Worm (Caenorhabditis elegans): ENCODE data around the gene myo-6.
A peak's percentile ranks its signal among the peaks of the same experiment; 100 is the strongest.
"Not testable (repeated sequence)": the region's sequence is repeated elsewhere in the genome, so short reads cannot be mapped to it uniquely, and the experiment has no call there.

The myo-6 gene

DNA sequence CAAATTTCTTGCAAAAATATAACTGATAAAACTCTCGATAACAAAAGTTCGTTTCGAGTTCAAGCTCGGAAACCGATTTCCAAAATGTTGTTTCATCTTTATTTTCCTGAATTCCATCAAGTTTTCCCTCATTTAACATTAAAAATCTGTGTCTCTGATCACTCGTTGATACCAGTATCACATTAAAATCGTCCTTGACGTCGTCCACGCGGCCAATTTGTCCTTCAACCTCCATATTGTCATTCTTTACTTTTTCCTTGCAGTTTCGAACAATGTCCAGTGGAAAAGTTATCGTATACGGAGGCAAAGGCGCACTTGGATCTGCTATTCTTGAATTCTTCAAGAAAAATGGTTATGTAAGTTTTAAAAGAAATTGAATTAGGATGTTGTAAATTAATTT, 16.0 kb upstream of the myo-6 start, which contains the start of gene qdpr-1:
Gene qdpr-1 (plus strand): TSS at position 264 of the 400 bp plus-strand sequence.
- TF ChIP-seq W03F9.2 (tag; optimal IDR thresholded peaks at IDR 0.05) (no peak), dao-5 (tag; optimal IDR thresholded peaks at IDR 0.05) (no peak), him-1 (tag; optimal IDR thresholded peaks at IDR 0.05) (no peak)

DNA sequence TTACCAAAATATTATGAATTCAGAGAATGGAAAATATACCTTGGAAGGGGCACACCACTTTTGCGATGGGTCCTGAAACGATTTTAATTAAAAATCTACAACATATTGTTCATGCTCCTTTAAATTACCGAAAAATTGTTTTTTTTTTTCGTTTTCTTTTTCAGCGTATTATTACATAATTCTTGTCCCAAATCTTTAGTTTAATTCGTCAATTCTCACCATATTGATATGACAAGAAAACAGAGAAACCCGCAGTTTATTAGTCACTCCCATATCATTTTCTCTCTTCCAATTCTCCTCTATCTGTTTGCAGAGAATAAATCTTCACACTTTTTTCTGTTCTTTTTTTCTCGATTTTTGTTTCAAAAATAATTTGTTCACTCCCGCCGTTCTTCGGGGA, 14.3 kb upstream of the myo-6 start, which contains the start of gene F11F1.1:
Gene F11F1.1 (plus strand): TSS at position 301 of the 400 bp plus-strand sequence.
- TF ChIP-seq him-1 (tag; optimal IDR thresholded peaks at IDR 0.05) (no peak), dao-5 (tag; optimal IDR thresholded peaks at IDR 0.05) (no peak), W03F9.2 (tag; optimal IDR thresholded peaks at IDR 0.05) (no peak)

DNA sequence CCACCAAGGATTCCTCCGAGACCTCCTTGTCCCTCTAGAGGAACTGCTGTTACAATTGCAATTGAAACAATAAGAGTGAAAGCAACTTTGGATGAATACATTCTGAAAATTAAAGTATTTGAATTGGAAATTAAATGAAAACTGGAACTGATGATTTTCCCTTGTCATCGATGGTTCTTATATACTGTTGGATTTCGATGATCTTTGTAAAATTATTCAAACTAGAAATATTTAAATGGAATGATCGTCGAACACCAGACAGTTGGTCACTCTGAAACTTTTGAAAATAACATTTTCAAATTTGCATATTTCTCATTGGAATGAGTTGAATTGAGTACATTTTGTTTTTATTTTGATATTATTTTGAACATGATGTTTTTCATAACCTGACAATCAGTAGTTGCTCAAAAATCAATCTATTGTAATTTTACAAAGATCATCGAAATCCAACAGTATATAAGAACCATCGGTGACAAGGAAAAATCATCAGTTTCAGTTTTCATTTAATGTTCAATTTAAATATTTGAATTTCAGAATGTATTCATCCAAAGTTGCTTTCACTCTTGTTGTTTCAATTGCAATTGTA, 7.8 kb upstream of the myo-6 start, which contains the start of the genes srlf-9 and srlf-10:
Gene srlf-9 (minus strand): TSS at position 101 of the 586 bp plus-strand sequence.
Gene srlf-10 (plus strand): TSS at position 536 of the 586 bp plus-strand sequence.
- not testable (repeated sequence) for TF ChIP-seq dao-5, him-1, W03F9.2 (tag; optimal IDR thresholded peaks at IDR 0.05)

DNA sequence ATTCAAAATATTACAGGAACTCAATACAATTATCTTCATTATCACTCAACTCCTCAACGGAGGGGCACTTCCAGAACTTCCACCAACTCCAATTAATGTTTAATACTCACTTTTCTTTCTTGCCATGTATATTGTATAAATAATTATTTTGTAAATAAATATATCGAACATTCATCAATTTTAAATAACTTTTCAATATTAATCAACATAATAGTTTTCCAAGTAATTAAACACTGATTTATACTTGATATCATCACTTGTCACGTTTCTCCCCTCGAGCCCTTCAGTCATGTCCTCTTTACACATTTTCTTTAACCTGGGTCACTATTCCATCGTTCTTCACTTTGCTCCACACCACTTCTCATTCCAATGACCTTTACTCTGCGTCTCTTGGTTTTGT, 6.7 kb upstream of the myo-6 start, which contains the start of gene mig-18:
Gene mig-18 (plus strand): TSS at position 301 of the 400 bp plus-strand sequence.
- TF ChIP-seq W03F9.2 (tag; optimal IDR thresholded peaks at IDR 0.05) (no peak), dao-5 (tag; optimal IDR thresholded peaks at IDR 0.05) (no peak), him-1 (tag; optimal IDR thresholded peaks at IDR 0.05) (no peak)

DNA sequence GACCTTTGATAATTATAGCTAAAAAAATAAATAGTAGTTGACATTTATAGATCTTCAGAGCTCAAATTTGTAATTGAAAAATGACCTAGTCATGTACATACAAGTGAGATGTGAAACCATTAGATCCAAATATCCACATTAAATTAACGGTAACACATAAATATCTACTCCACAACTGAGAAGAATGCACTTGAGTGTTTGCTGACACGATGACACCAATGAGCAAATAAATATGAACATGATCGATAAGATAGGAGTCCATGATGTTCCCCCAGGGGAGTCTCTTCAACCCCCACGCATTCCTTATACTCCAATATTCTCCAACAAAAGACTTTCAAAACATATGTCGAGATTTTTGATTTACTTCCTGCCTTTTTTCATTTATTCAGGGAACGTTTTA, 5.2 kb upstream of the myo-6 start, which contains the start of gene ttr-52:
Gene ttr-52 (plus strand): TSS at position 301 of the 400 bp plus-strand sequence.
- TF ChIP-seq W03F9.2 (tag; optimal IDR thresholded peaks at IDR 0.05) (no peak), him-1 (tag; optimal IDR thresholded peaks at IDR 0.05) (no peak), dao-5 (tag; optimal IDR thresholded peaks at IDR 0.05) (no peak)

DNA sequence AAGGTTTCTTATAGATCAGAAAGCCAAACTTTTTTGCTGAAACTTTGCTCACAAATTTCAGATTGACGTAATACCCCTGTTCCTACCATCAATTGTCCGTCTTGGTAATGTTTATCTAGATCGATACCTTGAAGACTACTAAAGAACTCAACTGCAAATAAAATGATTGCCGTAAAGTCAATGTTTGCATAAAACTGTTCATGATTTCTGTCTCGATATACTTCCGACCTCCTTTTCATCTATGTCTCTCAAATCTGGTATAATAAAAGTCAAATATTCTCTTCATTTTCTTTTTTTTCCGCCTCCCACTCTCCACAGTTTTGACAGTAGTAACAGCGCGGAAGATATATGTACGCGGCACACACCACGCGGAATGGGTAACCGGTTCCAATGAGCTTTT, 4.1 kb upstream of the myo-6 start, which contains the start of gene nas-1:
Gene nas-1 (plus strand): TSS at position 301 of the 400 bp plus-strand sequence.
- TF ChIP-seq him-1 (tag; optimal IDR thresholded peaks at IDR 0.05): no peak
- no peak for TF ChIP-seq W03F9.2 (tag; optimal IDR thresholded peaks at IDR 0.05)
- no peak for TF ChIP-seq dao-5 (tag; optimal IDR thresholded peaks at IDR 0.05)

DNA sequence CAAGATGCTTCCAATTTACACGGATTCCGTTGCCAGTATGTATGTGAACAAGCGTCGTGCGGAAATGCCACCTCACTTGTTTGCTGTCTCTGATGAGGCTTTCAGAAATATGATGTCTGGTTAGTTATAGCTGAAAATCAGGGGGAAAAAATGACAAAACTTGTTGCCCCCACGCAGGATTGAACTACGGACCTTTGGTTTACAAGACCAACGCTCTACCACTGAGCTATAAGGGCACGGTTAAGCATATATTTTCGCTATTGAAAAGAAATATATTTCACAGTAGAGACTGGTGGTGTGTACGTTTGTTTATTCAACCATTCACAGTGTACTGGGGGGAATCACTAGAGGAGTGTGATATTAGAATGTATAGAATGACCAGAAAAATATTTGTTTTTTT, 1.6 kb downstream of the myo-6 start:
- TF ChIP-seq him-1 (tag; optimal IDR thresholded peaks at IDR 0.05): no peak
- TF ChIP-seq W03F9.2 (tag; optimal IDR thresholded peaks at IDR 0.05): no peak
- TF ChIP-seq dao-5 (tag; optimal IDR thresholded peaks at IDR 0.05): no peak

- TF ChIP-seq W03F9.2 (tag; optimal IDR thresholded peaks at IDR 0.05) (no peak), dao-5 (tag; optimal IDR thresholded peaks at IDR 0.05) (no peak), him-1 (tag; optimal IDR thresholded peaks at IDR 0.05) (no peak)
These were observed 9.4 kb downstream of the myo-6 start for ce11 chrIII:13418975-13419374.

DNA sequence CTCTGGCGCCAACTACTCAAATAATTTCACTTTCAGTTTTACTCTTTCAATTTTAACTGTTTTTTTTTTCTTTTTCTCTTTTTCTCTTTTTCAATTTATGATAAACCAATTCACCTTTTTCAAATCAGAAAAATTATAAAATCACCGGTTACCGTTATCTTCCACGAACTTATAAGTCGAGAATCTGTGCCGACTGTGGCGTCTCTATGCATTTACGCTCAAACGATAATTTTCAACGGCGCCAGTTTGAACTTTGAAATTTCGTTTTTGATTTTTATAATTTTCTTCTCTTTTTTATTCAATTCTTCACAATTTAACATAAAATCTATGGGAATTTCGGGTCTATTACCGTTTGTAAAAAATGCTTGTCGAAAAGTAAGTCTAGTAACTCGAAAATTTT, 13.8 kb downstream of the myo-6 start, which contains the start of gene exo-1:
Gene exo-1 (plus strand): TSS at position 101 of the 400 bp plus-strand sequence.
- no peak for TF ChIP-seq dao-5 (tag; optimal IDR thresholded peaks at IDR 0.05)
- TF ChIP-seq him-1 (tag; optimal IDR thresholded peaks at IDR 0.05): no peak
- TF ChIP-seq W03F9.2 (tag; optimal IDR thresholded peaks at IDR 0.05): peak; percentile 87

- TF ChIP-seq dao-5 (tag; optimal IDR thresholded peaks at IDR 0.05) (no peak), him-1 (tag; optimal IDR thresholded peaks at IDR 0.05) (no peak), W03F9.2 (tag; optimal IDR thresholded peaks at IDR 0.05) (no peak)
These were observed 16.4 kb downstream of the myo-6 start, which contains the start of gene cope-1 for ce11 chrIII:13426036-13426435. Gene cope-1, plus strand, starts transcription at chrIII:13426264.

DNA sequence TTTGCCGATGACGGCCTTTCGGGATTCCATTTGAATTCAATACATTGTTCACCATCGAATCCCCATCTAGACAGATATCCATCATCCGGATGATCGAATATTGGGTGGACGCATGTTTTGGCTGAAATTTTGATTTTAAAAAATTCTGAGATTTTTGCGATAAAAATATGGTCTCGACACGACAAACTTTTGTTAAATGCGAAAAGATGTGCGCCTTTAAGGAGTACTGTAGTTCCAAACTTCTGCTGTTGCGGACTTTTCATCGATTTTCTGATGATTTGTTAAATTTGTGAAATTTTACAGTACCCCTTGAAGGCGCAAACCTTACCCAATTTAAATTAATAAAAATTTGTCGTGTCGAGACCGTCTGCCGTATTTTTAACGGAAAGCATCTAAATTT, 18.2 kb downstream of the myo-6 start:
- TF ChIP-seq W03F9.2 (tag; optimal IDR thresholded peaks at IDR 0.05) (no peak), him-1 (tag; optimal IDR thresholded peaks at IDR 0.05) (no peak), dao-5 (tag; optimal IDR thresholded peaks at IDR 0.05) (no peak)

DNA sequence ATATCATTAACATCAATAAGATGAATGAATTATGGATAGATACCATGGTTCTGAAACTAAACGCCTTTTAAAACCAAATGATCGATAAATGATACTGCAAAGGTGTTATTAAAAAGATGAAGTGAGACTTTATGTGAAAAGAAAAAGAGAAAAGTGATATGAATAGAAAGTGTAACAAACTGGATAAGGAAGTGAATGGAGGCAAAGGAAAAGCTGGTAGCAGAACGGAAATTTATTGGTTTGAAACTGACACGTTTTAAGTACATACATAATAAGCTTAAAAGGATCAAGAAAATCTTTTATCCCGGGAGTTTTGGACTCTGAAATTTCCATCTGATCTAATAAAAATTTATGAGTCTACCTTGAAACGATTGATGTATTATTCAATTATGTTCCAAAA, 20.1 kb downstream of the myo-6 start, which contains the start of gene bli-5:
Gene bli-5 (minus strand): TSS at position 101 of the 400 bp plus-strand sequence.
- TF ChIP-seq W03F9.2 (tag; optimal IDR thresholded peaks at IDR 0.05) (no peak), dao-5 (tag; optimal IDR thresholded peaks at IDR 0.05) (no peak), him-1 (tag; optimal IDR thresholded peaks at IDR 0.05) (no peak)

DNA sequence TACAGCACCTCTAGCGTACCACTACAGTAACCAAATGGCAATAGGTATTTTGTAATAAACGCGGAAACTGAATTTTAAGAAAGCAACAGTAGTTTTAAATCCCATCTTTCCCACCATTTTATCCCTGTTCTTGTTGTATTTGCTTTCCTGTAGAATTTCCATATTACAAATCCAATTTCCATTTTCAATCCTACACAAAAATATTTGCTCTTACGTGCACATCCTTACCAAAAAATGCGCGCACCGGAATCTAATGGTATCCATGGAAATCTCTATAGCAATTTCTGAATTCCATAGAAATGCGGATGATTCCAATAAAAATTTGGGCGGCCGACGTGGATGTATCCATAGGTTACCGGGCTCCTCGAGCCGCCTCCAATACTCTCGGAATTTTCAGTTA, 20.6 kb downstream of the myo-6 start, which contains the start of gene trf-1:
Gene trf-1 (plus strand): TSS at position 301 of the 400 bp plus-strand sequence.
- no peak for TF ChIP-seq him-1 (tag; optimal IDR thresholded peaks at IDR 0.05)
- TF ChIP-seq dao-5 (tag; optimal IDR thresholded peaks at IDR 0.05): no peak
- no peak for TF ChIP-seq W03F9.2 (tag; optimal IDR thresholded peaks at IDR 0.05)

DNA sequence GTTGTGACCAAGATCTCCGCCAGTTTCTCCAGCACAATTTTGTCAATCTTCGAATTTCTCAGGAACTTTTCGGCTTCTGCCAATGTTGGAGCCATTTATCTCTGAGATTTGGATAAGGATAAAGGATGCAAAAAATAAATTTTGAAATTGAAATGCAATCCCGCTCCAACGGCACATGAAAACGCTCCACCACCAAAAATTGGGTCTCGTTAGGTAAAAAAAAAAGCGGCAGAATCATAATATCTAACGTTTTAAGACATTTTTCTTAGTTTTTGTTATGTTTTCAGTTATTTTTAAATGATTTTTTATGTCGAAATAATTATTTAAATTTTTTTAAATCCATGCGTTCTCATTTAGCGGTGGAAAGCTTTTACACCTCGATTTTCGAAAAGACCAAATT, 24.8 kb downstream of the myo-6 start, which contains the start of gene F45G2.7:
Gene F45G2.7 (minus strand): TSS at position 101 of the 400 bp plus-strand sequence.
- TF ChIP-seq W03F9.2 (tag; optimal IDR thresholded peaks at IDR 0.05) (no peak), him-1 (tag; optimal IDR thresholded peaks at IDR 0.05) (no peak), dao-5 (tag; optimal IDR thresholded peaks at IDR 0.05) (no peak)

All from whole organism, L4/young adult.